Fruit fly (Drosophila melanogaster): ENCODE measurements around the gene ppk27.
A peak's percentile ranks its signal among the peaks of the same experiment; 100 is the strongest.

The ppk27 gene

DNA sequence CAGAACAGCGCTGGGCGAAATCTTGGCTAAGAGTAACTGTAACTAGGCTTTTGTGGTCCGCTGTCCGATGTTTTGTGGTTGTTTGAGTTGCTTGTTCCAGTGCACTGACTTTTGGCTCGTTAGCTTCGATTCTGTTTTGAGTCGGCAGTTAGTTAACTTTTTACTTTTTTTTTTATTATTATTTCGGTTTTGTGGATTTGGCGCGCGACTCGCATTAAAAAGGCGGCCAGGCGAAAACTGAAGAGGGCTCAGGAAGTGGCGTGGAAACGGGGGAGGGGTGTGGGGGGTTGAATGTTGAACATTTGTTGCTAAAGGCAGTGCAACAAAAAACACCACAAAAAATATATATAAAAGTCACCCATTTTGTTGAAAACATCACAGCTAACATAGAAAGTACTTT is 28.4 kb upstream of the ppk27 start:
- no peak for TF ChIP-seq noc (tag; optimal IDR thresholded peaks at IDR 0.05)

DNA sequence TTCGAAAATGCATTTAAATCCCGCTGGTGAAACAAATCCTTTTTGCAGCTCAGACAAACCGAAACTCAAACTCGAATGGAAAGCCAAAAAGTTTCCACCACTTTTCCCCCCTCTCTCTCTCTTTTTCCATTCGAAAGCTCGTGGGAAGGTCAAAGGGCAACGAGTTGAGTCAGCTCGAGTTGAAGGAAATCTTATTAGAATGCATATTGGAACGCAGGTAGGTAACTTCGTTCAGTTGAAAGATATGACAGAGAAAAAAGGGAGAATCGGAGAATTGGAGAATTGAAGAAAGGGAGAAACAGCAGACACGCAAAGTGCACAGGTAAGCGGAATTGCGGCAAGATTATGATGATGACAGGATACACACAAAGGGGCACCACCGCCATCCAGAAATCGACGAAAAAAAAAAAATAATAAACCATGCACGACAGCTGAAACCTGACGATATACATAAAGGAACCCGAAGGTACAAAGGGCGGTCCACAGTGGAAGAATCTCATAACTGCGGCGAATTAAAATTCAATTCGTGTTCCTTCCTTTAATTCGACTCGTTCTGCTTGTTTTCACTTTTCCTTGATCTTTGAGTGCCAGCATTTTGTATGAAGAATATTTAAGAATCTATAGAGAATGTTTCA is 27.7 kb upstream of the ppk27 start:
- TF ChIP-seq noc (tag; optimal IDR thresholded peaks at IDR 0.05), result no peak

DNA sequence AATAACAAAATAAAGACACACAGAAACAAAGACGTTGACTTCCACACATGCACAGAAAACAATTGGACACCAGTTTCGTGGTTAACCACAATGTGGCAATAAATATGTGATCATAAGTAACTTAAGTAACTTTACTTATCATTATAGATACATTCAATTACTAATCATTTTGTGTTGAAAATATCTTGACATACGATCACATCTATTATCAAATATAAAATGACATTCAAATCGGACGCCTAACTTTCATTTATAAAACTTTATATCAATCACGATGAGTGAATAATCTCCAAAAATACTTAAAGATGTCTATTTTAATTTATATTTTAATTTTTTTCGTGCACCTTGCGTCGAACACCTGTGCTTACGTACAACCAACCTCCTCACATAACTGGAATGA is 23.5 kb upstream of the ppk27 start:
- peak; percentile 40 for TF ChIP-seq noc (tag; optimal IDR thresholded peaks at IDR 0.05)

DNA sequence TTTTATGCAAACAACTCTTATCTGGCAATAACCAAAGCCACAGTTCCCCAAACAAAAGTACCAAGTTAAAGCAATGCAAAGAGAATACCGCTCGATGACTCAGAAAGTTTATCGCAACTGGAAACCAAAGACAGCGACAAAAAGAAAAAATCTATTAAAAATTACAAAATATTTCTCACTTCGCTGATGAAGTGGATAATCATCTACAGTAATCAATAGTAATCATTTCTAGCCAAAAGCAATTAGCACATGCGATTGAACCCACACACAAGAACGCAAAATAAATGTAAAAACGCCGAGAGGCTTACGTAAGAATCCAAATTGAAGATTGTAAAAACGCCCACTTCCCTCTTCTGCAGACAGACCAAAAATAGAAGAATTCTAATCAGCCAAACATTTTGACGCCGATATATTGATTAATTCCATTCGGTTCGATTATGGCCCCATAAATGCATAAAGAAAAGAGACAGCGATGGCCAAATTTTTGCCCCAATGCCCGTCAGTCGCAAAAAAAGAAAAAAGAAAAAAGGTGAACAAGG is 21.6 kb upstream of the ppk27 start:
- TF ChIP-seq noc (tag; optimal IDR thresholded peaks at IDR 0.05), result no peak

DNA sequence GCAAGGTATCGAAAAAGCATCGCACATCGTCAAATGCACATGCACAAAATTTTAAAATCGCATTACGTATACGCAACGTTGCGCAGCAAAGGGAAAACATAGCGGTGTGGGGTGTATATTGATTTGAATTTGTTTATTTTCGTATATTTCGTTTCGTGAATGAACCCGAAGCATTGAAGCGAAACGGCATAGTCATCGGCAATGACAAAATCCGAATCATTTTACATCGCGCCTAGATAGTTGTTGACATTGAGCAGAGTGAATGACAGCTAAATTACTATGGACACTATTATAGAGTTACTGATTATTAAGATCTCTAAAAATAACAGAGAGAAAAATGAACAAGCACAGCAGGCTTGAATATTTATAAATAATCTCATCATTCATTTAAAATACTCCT is 18.3 kb upstream of the ppk27 start:
- no peak for TF ChIP-seq noc (tag; optimal IDR thresholded peaks at IDR 0.05)

DNA sequence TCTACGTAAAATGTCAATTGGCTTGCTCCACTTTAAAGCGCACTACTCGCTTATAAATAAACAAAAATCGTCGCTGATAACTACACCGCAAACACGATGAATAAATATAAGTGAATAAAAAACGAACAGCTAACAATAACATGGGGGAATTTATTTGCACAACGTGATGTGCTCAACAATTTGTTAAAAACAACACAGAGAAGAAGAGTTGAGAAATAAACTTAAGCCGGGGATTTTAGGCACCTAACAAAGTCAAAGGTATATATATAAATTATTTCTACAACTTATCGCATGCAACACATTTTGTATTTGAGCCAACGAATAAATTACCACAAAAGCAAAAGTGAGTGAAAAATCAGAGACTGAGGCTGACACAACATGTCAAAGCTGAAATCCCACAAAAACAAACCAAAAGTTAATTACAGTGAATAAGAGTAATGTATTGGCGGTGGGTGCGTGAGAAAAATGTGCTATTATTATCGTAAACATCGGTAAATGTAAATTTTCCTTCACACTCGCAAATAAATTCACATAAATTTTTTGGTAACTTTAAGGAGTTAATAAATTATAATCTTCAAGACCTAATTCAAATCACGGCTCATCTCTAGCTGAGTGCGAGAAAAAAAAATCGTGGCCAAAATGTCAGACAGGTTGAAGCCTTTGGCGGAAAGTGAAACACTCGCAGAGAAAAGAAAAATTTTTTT is 17.4 kb upstream of the ppk27 start:
- no peak for TF ChIP-seq noc (tag; optimal IDR thresholded peaks at IDR 0.05)

DNA sequence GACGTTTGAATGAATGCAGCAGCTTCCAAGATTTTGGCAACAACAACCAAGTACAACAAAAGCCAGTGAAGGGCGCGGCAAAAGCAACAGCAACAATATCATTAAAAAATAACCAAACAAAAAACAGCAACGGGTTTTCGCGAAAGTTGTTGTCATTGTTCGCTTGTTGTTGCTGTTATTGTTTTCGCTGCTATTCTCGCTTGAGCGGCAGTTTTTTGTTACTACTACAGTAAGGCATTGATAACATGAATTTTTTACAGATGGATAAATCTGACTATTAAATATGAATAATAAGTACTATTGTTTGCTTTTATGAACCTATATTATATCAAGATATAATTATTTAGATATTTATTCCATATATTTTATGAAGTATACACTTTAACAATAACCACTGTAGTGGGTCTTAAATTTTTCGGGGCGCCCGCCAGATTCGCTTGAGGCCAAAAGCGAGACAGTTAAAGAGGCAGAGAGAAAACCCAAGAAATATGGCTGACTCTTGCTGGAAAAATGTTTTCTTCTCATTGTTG is 16.5 kb upstream of the ppk27 start:
- peak; percentile 47 for TF ChIP-seq noc (tag; optimal IDR thresholded peaks at IDR 0.05)

DNA sequence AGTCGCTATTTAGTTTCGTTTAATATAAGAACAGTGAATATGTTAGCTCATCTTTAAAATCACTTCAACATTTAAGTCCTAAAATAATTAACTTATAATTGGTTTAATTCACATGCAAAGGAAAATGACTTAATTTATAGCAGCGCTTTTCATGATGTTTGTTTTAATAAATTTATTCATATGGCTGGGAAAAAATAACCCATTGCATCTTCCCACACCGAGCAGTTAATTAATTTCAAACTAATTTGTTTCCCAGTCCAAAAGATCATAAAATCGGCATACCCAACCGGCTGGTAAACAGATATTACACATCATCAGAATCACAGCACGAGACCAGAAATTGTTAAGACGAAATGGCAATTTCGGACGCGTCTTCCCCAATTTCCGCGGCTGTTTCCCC is 15.8 kb upstream of the ppk27 start:
- TF ChIP-seq noc (tag; optimal IDR thresholded peaks at IDR 0.05), result peak; percentile 8

DNA sequence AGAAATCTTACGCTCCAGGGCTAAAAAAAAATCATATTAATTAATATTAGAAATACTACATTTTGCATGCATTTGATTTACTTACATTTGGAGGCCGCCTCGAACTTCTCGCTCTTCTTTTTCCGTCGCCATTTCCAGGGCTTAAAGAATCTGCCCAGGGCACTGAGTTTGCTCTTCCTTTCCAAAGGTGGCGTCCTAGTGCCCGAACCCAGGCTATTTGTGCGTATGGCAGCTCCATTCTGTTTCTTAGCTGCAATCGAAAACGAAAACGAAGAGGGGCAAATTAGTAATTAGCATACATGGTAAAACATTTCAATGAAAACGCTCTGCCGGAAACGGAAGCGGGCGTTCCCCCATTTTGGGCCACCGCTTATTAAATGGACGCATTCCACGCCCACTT is 14.2 kb upstream of the ppk27 start:
- no peak for TF ChIP-seq noc (tag; optimal IDR thresholded peaks at IDR 0.05)

DNA sequence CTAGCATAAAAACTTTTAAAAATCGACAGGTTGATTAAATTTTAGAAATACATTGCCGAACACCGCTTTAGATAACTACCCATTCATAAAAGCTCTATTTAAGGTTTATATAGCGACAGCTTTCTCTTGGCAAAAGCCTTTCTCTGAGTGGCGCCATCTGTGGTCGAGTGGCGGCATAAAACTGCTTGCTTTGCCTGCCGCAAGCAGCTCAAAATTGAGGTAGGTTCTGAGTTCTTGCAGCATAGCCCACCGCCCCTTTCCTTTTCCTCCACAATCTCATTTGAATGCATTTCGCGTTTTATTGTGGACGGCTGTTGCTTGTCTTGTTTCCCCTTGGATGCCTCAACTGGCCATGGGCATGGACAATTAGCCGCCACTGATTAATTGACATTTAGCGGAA is 12.8 kb upstream of the ppk27 start:
- no peak for TF ChIP-seq noc (tag; optimal IDR thresholded peaks at IDR 0.05)

DNA sequence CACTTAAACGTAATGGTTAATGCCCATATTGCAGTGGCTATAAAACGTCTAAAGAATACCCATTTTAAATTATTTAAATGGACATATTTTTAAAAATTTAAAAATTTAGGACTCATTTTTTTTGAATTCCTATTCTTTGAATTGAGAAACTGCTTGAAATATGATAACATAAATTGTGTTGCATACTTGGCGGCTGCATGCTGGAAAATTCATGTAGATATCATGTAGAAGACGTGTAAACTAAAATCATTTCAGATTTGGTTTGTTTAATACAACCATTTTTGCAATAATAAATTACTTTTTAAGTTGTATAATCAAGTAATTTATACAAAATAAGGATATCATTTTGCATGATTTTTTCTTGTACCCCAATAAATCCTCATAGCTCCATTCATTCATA is 11.7 kb upstream of the ppk27 start:
- TF ChIP-seq noc (tag; optimal IDR thresholded peaks at IDR 0.05), result no peak

DNA sequence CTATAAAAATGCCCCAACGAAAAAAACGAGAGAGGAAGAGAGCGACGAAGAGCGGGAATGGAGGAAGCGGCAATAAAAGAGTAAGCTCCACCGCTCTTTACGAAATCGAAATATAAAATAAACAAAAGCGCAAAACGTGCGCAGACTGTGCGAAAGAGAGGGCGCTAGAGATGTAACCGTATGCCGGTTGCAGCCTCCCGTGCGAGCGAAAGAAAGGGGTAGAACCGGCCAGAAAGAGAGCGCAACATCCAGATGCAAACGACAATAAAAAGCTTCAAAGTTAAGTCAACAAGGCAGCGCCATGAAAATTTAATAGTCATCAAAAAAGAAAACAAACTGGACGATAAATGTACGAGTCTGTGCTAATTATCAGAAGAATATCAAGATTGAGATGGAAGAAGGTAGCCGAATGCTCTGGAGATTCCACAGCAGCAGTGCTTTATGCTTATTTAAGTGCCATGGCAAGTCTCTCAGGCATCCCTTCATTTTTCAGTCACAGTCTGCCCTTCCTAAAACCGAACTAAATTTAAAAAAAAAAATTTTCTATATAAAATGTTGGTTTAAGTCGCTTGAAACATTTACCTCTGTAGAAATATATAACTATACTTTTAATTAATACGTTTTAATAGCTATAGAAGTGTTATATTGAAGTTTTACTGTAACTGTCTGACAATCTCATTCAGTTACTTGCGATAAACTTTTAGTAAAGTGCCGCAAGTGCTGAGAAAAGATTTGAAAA is 10.9 kb upstream of the ppk27 start:
- TF ChIP-seq noc (tag; optimal IDR thresholded peaks at IDR 0.05), result peak; percentile 50

DNA sequence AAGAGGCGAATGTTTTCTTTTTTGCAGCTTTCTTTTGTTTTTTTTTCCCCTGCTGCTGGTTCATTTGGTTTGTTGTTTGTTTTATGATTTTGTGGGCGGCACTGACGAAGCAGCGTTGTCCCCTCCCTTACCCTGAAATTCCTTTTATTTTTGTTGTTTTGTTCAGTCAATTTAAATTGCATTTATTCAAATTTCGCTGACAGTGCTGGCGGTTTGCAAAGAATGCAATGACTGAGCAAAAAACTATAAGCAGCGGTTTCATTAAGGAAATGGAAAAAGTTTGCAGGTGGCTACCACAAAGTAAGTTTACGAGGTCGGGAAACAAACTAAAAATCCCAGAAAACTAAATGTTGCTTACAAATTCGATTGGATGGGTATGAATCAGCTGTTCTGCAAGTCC is 9.3 kb upstream of the ppk27 start:
- no peak for TF ChIP-seq noc (tag; optimal IDR thresholded peaks at IDR 0.05)

DNA sequence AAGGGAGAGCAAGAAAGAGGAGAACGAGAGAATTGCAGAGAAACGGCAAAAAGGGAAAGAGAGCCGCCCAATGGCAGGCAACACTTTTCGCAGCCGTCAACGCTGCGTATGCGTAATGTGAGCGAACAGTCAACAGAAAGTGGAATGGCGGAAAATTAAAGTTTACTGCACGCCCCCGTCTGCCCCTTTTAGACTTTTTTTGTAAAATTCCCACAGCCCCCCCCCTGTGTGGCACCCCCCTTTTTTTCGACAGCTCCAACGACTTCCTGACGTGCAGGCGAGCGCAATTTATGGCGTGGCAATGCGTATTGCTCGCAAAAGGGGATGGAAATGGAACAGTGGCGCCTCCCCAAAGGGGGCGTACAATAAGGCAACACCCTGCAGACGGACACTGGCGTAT is 8.3 kb upstream of the ppk27 start:
- no peak for TF ChIP-seq noc (tag; optimal IDR thresholded peaks at IDR 0.05)

DNA sequence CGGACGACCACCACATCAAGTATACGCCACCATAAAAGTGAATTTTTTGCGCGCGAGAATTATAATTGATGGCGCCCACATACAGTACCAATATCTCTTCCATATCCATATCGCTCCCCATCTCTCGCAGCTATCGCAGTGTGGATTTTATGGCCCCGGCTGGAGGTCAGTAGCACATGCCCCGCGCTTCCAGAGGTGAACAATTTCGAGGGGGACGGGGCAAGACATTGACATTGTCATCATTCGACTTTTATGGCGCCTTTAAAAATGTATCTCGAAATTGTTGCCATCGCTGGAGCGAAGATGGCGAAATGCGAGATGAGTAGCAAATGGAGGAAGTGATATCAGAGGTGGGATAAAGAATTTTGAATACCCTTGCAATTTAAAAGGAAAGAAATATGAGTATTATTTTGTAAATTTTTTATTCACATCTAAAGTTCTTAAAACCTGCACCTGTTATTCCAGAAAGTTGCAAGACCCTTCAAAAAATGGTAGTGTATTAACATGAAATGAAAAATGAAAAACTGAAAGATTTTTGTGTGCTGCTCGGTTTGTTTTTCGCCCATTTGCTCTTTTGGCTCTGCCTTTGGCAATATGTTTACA is 5.5 kb upstream of the ppk27 start:
- peak; percentile 25 for TF ChIP-seq noc (tag; optimal IDR thresholded peaks at IDR 0.05)

DNA sequence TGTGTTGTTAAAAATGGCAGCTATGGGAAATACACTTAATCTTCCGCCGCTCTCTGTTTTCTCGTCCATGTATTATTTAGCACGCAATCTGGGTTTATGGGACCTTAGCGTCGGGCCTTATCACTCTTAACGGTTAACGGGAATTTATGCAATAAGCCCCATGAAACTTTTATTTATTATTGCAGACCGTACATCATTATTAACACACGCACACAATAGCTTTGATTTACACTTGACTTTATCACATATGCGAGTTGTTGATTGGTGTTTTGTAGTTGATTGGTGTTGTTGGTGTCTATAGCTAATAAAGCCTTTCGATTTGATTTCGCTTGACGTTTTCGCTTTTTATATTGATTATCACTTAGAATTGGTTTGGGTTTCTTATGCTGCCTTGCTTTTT is 3.6 kb upstream of the ppk27 start:
- TF ChIP-seq noc (tag; optimal IDR thresholded peaks at IDR 0.05), result peak; percentile 47

Measured in whole organism, larva.